Fruit fly (Drosophila melanogaster): ENCODE results near the gene Uba4.

Gene Uba4

dm6 chr2L:8556207-8556606 is 39.0 kb downstream of the Uba4 start:
- TF ChIP-seq usp (GFP tag; optimal IDR thresholded peaks at IDR 0.05) (no peak), dsf (GFP tag; optimal IDR thresholded peaks at IDR 0.05; ENCODE audit: borderline replicate concordance) (no peak), Dfd (GFP tag; optimal IDR thresholded peaks at IDR 0.05) (no peak), HLH106 (tag; optimal IDR thresholded peaks at IDR 0.05) (no peak), Dif (GFP tag; optimal IDR thresholded peaks at IDR 0.05; ENCODE audit: partially characterized antibody) (no peak), Jra (GFP tag; optimal IDR thresholded peaks at IDR 0.05) (no peak), psq (GFP tag; optimal IDR thresholded peaks at IDR 0.05) (no peak), sage (GFP tag; optimal IDR thresholded peaks at IDR 0.05) (no peak), sv (GFP tag; optimal IDR thresholded peaks at IDR 0.05) (no peak), foxo (GFP tag; optimal IDR thresholded peaks at IDR 0.05) (no peak), ey (GFP tag; optimal IDR thresholded peaks at IDR 0.05) (no peak), Vsx2 (GFP tag; optimal IDR thresholded peaks at IDR 0.05; ENCODE audit: partially characterized antibody) (no peak), Abd-B (GFP tag; optimal IDR thresholded peaks at IDR 0.05) (no peak), CG9705 (GFP tag; optimal IDR thresholded peaks at IDR 0.05) (no peak), CrebA (GFP tag; optimal IDR thresholded peaks at IDR 0.05; ENCODE audit: borderline replicate concordance) (no peak)

All from whole organism, wandering third instar larva.